Worm (Caenorhabditis elegans): ENCODE measurements around the gene F48C5.2.
A peak's percentile ranks its signal among the peaks of the same experiment; 100 is the strongest.

The F48C5.2 gene

ce11 chrX:11463568-11463967 lies 9.4 kb upstream of the F48C5.2 start:
- TF ChIP-seq nhr-21 (tag; optimal IDR thresholded peaks at IDR 0.05), result no peak
- peak in 1 of 2 experiments; percentile 32 for TF ChIP-seq lsy-2 (tag; optimal IDR thresholded peaks at IDR 0.05)
- TF ChIP-seq zag-1 (tag; optimal IDR thresholded peaks at IDR 0.05), result no peak
- no peak for TF ChIP-seq unc-55 (GFP tag; optimal IDR thresholded peaks at IDR 0.05)
- no peak for TF ChIP-seq ztf-1 (GFP tag; conservative IDR thresholded peaks at IDR 0.05)
- peak; percentile 60 for TF ChIP-seq mab-5 (tag; optimal IDR thresholded peaks at IDR 0.05)
- no peak for TF ChIP-seq ztf-4 (tag; optimal IDR thresholded peaks at IDR 0.05)
- no peak for TF ChIP-seq nhr-23 (tag; optimal IDR thresholded peaks at IDR 0.05)
- peak; percentile 69 for TF ChIP-seq sem-4 (tag; optimal IDR thresholded peaks at IDR 0.05)
- TF ChIP-seq sma-9 (GFP tag; optimal IDR thresholded peaks at IDR 0.05), result peak; percentile 75
- TF ChIP-seq sma-9 (tag; optimal IDR thresholded peaks at IDR 0.05), result no peak
- TF ChIP-seq nhr-237 (tag; optimal IDR thresholded peaks at IDR 0.05), result no peak
- TF ChIP-seq skn-1 (tag; optimal IDR thresholded peaks at IDR 0.05), result no peak
- TF ChIP-seq F13H6.1 (tag; optimal IDR thresholded peaks at IDR 0.05), result peak; percentile 50

ce11 chrX:11463005-11463404 lies 8.9 kb upstream of the F48C5.2 start:
- peak; percentile 42 for TF ChIP-seq mab-5 (tag; optimal IDR thresholded peaks at IDR 0.05)
- peak; percentile 30 for TF ChIP-seq unc-55 (GFP tag; optimal IDR thresholded peaks at IDR 0.05)
- TF ChIP-seq lsy-2 (tag; optimal IDR thresholded peaks at IDR 0.05), result peak in 1 of 2 experiments; percentile 14
- TF ChIP-seq sma-9 (GFP tag; optimal IDR thresholded peaks at IDR 0.05), result peak; percentile 28
- TF ChIP-seq sma-9 (tag; optimal IDR thresholded peaks at IDR 0.05), result no peak
- no peak for TF ChIP-seq elt-1 (tag; optimal IDR thresholded peaks at IDR 0.05)

- TF ChIP-seq unc-39 (tag; optimal IDR thresholded peaks at IDR 0.05) (no peak), F13H6.1 (tag; optimal IDR thresholded peaks at IDR 0.05) (no peak), nhr-129 (tag; optimal IDR thresholded peaks at IDR 0.05) (peak; percentile 9), mab-5 (tag; optimal IDR thresholded peaks at IDR 0.05) (no peak), nhr-6 (tag; optimal IDR thresholded peaks at IDR 0.05) (peak; percentile 73), crh-2 (tag; optimal IDR thresholded peaks at IDR 0.05) (peak; percentile 36), ama-1 (optimal IDR thresholded peaks at IDR 0.05) (no peak), nhr-10 (tag; optimal IDR thresholded peaks at IDR 0.05) (no peak), nhr-25 (tag; optimal IDR thresholded peaks at IDR 0.05) (peak; percentile 78), mbf-1 (tag; optimal IDR thresholded peaks at IDR 0.05) (no peak), lin-11 (tag; optimal IDR thresholded peaks at IDR 0.05) (no peak), zag-1 (tag; optimal IDR thresholded peaks at IDR 0.05) (no peak), ceh-16 (tag; optimal IDR thresholded peaks at IDR 0.05) (peak; percentile 14), sma-9 (GFP tag; optimal IDR thresholded peaks at IDR 0.05) (peak; percentile 29), sma-9 (tag; optimal IDR thresholded peaks at IDR 0.05) (no peak)
Observed at ce11 chrX:11462112-11462511, 8.0 kb upstream of the F48C5.2 start.

- TF ChIP-seq zag-1 (tag; optimal IDR thresholded peaks at IDR 0.05), result no peak
- TF ChIP-seq mbf-1 (tag; optimal IDR thresholded peaks at IDR 0.05), result no peak
- no peak for TF ChIP-seq crh-2 (tag; optimal IDR thresholded peaks at IDR 0.05)
- TF ChIP-seq nhr-129 (tag; optimal IDR thresholded peaks at IDR 0.05), result no peak
- TF ChIP-seq dmd-4 (tag; optimal IDR thresholded peaks at IDR 0.05), result no peak
- TF ChIP-seq nhr-11 (tag; optimal IDR thresholded peaks at IDR 0.05), result no peak
- TF ChIP-seq blmp-1 (tag; optimal IDR thresholded peaks at IDR 0.05; ENCODE audit: insufficient read depth), result peak; percentile 91
- TF ChIP-seq ztf-1 (GFP tag; conservative IDR thresholded peaks at IDR 0.05), result no peak
- no peak for TF ChIP-seq ztf-11 (tag; optimal IDR thresholded peaks at IDR 0.05)
- TF ChIP-seq ceh-16 (tag; optimal IDR thresholded peaks at IDR 0.05), result no peak
- TF ChIP-seq fos-1 (tag; optimal IDR thresholded peaks at IDR 0.05), result peak; percentile 13
- no peak for TF ChIP-seq sma-3 (GFP tag; optimal IDR thresholded peaks at IDR 0.05)
- no peak for TF ChIP-seq ceh-82 (tag; optimal IDR thresholded peaks at IDR 0.05)
- no peak for TF ChIP-seq nhr-23 (tag; optimal IDR thresholded peaks at IDR 0.05)
- TF ChIP-seq egl-27 (tag; optimal IDR thresholded peaks at IDR 0.05), result no peak
- TF ChIP-seq lin-11 (tag; optimal IDR thresholded peaks at IDR 0.05), result no peak
- no peak for TF ChIP-seq lin-13 (GFP tag; optimal IDR thresholded peaks at IDR 0.05)
- no peak for TF ChIP-seq ama-1 (optimal IDR thresholded peaks at IDR 0.05)
- no peak for TF ChIP-seq unc-62 (GFP tag; optimal IDR thresholded peaks at IDR 0.05)
- no peak for TF ChIP-seq nhr-10 (tag; optimal IDR thresholded peaks at IDR 0.05)
- no peak for TF ChIP-seq R02D3.7 (tag; optimal IDR thresholded peaks at IDR 0.05)
- TF ChIP-seq sem-4 (tag; optimal IDR thresholded peaks at IDR 0.05), result no peak
- peak in 1 of 2 experiments; percentile 5 for TF ChIP-seq mdl-1 (tag; optimal IDR thresholded peaks at IDR 0.05)
- TF ChIP-seq lsy-2 (tag; optimal IDR thresholded peaks at IDR 0.05), result no peak
- TF ChIP-seq elt-3 (tag; optimal IDR thresholded peaks at IDR 0.05), result no peak
Observed at ce11 chrX:11461545-11461944, 7.4 kb upstream of the F48C5.2 start.

Data from whole organism, L2 larva.